Worm (Caenorhabditis elegans) whole organism, L3 larva: ENCODE data around the gene F36G9.3.

ENCODE experiments used
- daf-12 ChIP-seq: fragments of 150-350 bp; optimal IDR thresholded peaks from 2 replicates; lab custom pipeline; 2014; ENCODE audit warnings: missing biosample characterization, missing genetic modification reagents, missing genetic modification characterization
- egl-5 ChIP-seq: fragments of 150-350 bp; optimal IDR thresholded peaks from 2 replicates; lab custom pipeline; 2017; ENCODE audit warnings: missing biosample characterization, missing genetic modification reagents, missing genetic modification characterization, inconsistent platforms
- jun-1 ChIP-seq: fragments of 150-350 bp; optimal IDR thresholded peaks from 2 replicates; lab custom pipeline; 2014; ENCODE audit warnings: missing biosample characterization, missing genetic modification reagents, missing genetic modification characterization
- lin-39 ChIP-seq: fragments of 150-350 bp; optimal IDR thresholded peaks from 2 replicates; lab custom pipeline; 2018; ENCODE audit warnings: missing biosample characterization, missing genetic modification reagents, missing genetic modification characterization
- nhr-12 ChIP-seq: fragments of 150-350 bp; optimal IDR thresholded peaks from 2 replicates; lab custom pipeline; 2014; ENCODE audit warnings: missing biosample characterization, missing genetic modification characterization
- nhr-237 ChIP-seq: fragments of 150-350 bp; optimal IDR thresholded peaks from 2 replicates; lab custom pipeline; 2014; ENCODE audit warnings: missing biosample characterization, missing genetic modification characterization
- pha-4 ChIP-seq: fragments of 150-350 bp; optimal IDR thresholded peaks from 2 replicates; lab custom pipeline; 2014; ENCODE audit warnings: missing biosample characterization, missing genetic modification reagents, missing genetic modification characterization
- tbx-2 ChIP-seq: sonication (generic microtip); optimal IDR thresholded peaks from 2 replicates; lab custom pipeline; 2016; ENCODE audit warnings: mild to moderate bottlenecking, missing genetic modification characterization, missing compliant biosample characterization
- unc-62 ChIP-seq: fragments of 150-350 bp; sonication (generic microtip); optimal IDR thresholded peaks from 4 replicates; lab custom pipeline; 2014; ENCODE audit warnings: missing biosample characterization, missing genetic modification reagents, missing genetic modification characterization

- TF ChIP-seq egl-5 (tag; lab: Kevin White, UChicago) (no peak), lin-39 (tag; lab: Kevin White, UChicago) (no peak), tbx-2 (tag; lab: Kevin White, UChicago) (no peak), jun-1 (tag; lab: Kevin White, UChicago) (no peak), daf-12 (tag; lab: Kevin White, UChicago) (no peak), pha-4 (tag; lab: Kevin White, UChicago) (no peak), nhr-12 (tag; lab: Kevin White, UChicago) (no peak), unc-62 (no peak), nhr-237 (tag; lab: Kevin White, UChicago) (no peak)
These were observed 25.6 kb downstream of the F36G9.3 start, which contains the start of the genes fbxa-99 and F36G9.13 for ce11 chrV:15982733-15983344.
